Fruit fly (Drosophila melanogaster): ENCODE measurements around the gene grn.

The grn gene

dm6 chr3R:8215528-8216189 lies 34.4 kb upstream of the grn start:
- TF ChIP-seq topi (GFP tag; optimal IDR thresholded peaks at IDR 0.05) (no peak), fd59A (GFP tag; optimal IDR thresholded peaks at IDR 0.05) (no peak), svp (GFP tag) (peak; percentile 55), achi (GFP tag; optimal IDR thresholded peaks at IDR 0.05) (no peak), Hr4 (GFP tag; optimal IDR thresholded peaks at IDR 0.05) (no peak), Ets96B (tag; optimal IDR thresholded peaks at IDR 0.05) (no peak), dsx (GFP tag; optimal IDR thresholded peaks at IDR 0.05; ENCODE audit: poor library complexity, severe bottlenecking) (no peak)

- TF ChIP-seq Hr39 (GFP tag; optimal IDR thresholded peaks at IDR 0.05) (no peak), CG9139 (GFP tag; optimal IDR thresholded peaks at IDR 0.05) (no peak), fkh (GFP tag; optimal IDR thresholded peaks at IDR 0.05) (peak; percentile 81)
These were observed 31.4 kb upstream of the grn start for dm6 chr3R:8212594-8212993.

dm6 chr3R:8210837-8211488 lies 29.7 kb upstream of the grn start:
- TF ChIP-seq achi (GFP tag; optimal IDR thresholded peaks at IDR 0.05), result no peak
- peak; percentile 22 for TF ChIP-seq svp (GFP tag)

- TF ChIP-seq CG6808 (GFP tag; optimal IDR thresholded peaks at IDR 0.05), result no peak
- TF ChIP-seq vri (GFP tag; optimal IDR thresholded peaks at IDR 0.05), result peak; percentile 95
These were observed 27.3 kb upstream of the grn start for dm6 chr3R:8208378-8209021.

dm6 chr3R:8207276-8207654 lies 26.0 kb upstream of the grn start:
- TF ChIP-seq Hr38 (GFP tag; optimal IDR thresholded peaks at IDR 0.05), result no peak
- no peak for TF ChIP-seq dac (GFP tag; optimal IDR thresholded peaks at IDR 0.05)
- TF ChIP-seq CG32006 (GFP tag; optimal IDR thresholded peaks at IDR 0.05), result no peak

- TF ChIP-seq esn (GFP tag; optimal IDR thresholded peaks at IDR 0.05), result peak; percentile 12
- TF ChIP-seq Met (GFP tag; optimal IDR thresholded peaks at IDR 0.05), result peak; percentile 14
- no peak for TF ChIP-seq CG3919 (GFP tag; optimal IDR thresholded peaks at IDR 0.05)
- TF ChIP-seq Smox (GFP tag; optimal IDR thresholded peaks at IDR 0.05), result peak; percentile 17
- TF ChIP-seq CG10669 (GFP tag; optimal IDR thresholded peaks at IDR 0.05), result no peak
- TF ChIP-seq fkh (GFP tag; optimal IDR thresholded peaks at IDR 0.05), result no peak
- TF ChIP-seq vri (GFP tag; optimal IDR thresholded peaks at IDR 0.05), result peak; percentile 24
These were observed 25.5 kb upstream of the grn start for dm6 chr3R:8206628-8207275.

dm6 chr3R:8206019-8206418 lies 24.8 kb upstream of the grn start:
- no peak for TF ChIP-seq salr (GFP tag; optimal IDR thresholded peaks at IDR 0.05)
- TF ChIP-seq CG4318 (GFP tag; optimal IDR thresholded peaks at IDR 0.05), result no peak
- TF ChIP-seq CG3919 (GFP tag; optimal IDR thresholded peaks at IDR 0.05), result no peak
- TF ChIP-seq net (GFP tag; optimal IDR thresholded peaks at IDR 0.05), result no peak
- TF ChIP-seq CG6854 (GFP tag; optimal IDR thresholded peaks at IDR 0.05), result no peak
- no peak for TF ChIP-seq CG6792 (GFP tag; optimal IDR thresholded peaks at IDR 0.05)
- TF ChIP-seq CG1621 (tag; optimal IDR thresholded peaks at IDR 0.05), result no peak
- no peak for TF ChIP-seq Hr4 (GFP tag; optimal IDR thresholded peaks at IDR 0.05)
- no peak for TF ChIP-seq topi (GFP tag; optimal IDR thresholded peaks at IDR 0.05)
- TF ChIP-seq achi (GFP tag; optimal IDR thresholded peaks at IDR 0.05), result no peak
- no peak for TF ChIP-seq CG6276 (GFP tag; optimal IDR thresholded peaks at IDR 0.05)
- TF ChIP-seq Hr38 (GFP tag; optimal IDR thresholded peaks at IDR 0.05), result no peak
- TF ChIP-seq Gug (GFP tag; IDR thresholded peaks at IDR 0.05), result no peak
- no peak for TF ChIP-seq CG32006 (GFP tag; optimal IDR thresholded peaks at IDR 0.05)
- TF ChIP-seq Eip78C (GFP tag), result no peak
- no peak for TF ChIP-seq CG7368 (GFP tag; optimal IDR thresholded peaks at IDR 0.05)

Data from whole organism, prepupa.